Worm (Caenorhabditis elegans) whole organism, late embryonic: ENCODE measurements around the gene sumv-1.

Experiments
- K09A11.1 ChIP-seq: sonication (generic microtip); optimal IDR thresholded peaks from 2 replicates; lab custom pipeline; 2017; ENCODE audit warnings: antibody characterized with exemption, mild to moderate bottlenecking, missing genetic modification characterization, missing compliant biosample characterization; ENCODE audit not compliant: insufficient read depth
- ama-1 ChIP-seq: fragments of 150-350 bp; optimal IDR thresholded peaks from 2 replicates; lab custom pipeline; 2014
- elt-2 ChIP-seq: sonication (generic microtip); optimal IDR thresholded peaks from 2 replicates; lab custom pipeline; 2016; ENCODE audit warnings: missing genetic modification reagents, missing genetic modification characterization, missing compliant biosample characterization
- elt-4 ChIP-seq: sonication (generic microtip); optimal IDR thresholded peaks from 2 replicates; lab custom pipeline; 2016; ENCODE audit warnings: missing genetic modification characterization, missing compliant biosample characterization
- hlh-30 ChIP-seq: sonication (generic microtip); optimal IDR thresholded peaks from 2 replicates; lab custom pipeline; 2017; ENCODE audit warnings: antibody characterized with exemption, missing genetic modification characterization, missing compliant biosample characterization; ENCODE audit not compliant: insufficient read depth
- pag-3 ChIP-seq: sonication (generic microtip); optimal IDR thresholded peaks from 2 replicates; lab custom pipeline; 2016; ENCODE audit warnings: missing compliant biosample characterization, missing genetic modification characterization, borderline replicate concordance
- pat-9 ChIP-seq: fragments of 200-800 bp; sonication (Bioruptor generic); optimal IDR thresholded peaks from 2 replicates; lab custom pipeline; 2018; ENCODE audit warnings: mild to moderate bottlenecking, missing genetic modification characterization, moderate library complexity, missing compliant biosample characterization
- pax-1 ChIP-seq: fragments of 150-350 bp; optimal IDR thresholded peaks from 2 replicates; lab custom pipeline; 2014; ENCODE audit warnings: missing biosample characterization, missing genetic modification characterization
- pha-4 ChIP-seq: fragments of 150-350 bp; optimal IDR thresholded peaks from 2 replicates; lab custom pipeline; 2018; ENCODE audit warnings: missing biosample characterization, missing genetic modification reagents, missing genetic modification characterization
- sox-2 ChIP-seq: fragments of 200-800 bp; sonication (Bioruptor generic); IDR thresholded peaks from 2 replicates; pipeline ENCODE4 v1.3.6; 2022; ENCODE audit warnings: missing genetic modification reagents, missing genetic modification characterization, missing compliant biosample characterization
- sox-4 ChIP-seq: sonication (generic microtip); optimal IDR thresholded peaks from 2 replicates; lab custom pipeline; 2017; ENCODE audit warnings: mild to moderate bottlenecking, missing genetic modification characterization, inconsistent platforms, missing compliant biosample characterization
- unc-86 ChIP-seq: sonication (generic microtip); optimal IDR thresholded peaks from 2 replicates; lab custom pipeline; 2016; ENCODE audit warnings: missing genetic modification characterization, missing compliant biosample characterization

DNA sequence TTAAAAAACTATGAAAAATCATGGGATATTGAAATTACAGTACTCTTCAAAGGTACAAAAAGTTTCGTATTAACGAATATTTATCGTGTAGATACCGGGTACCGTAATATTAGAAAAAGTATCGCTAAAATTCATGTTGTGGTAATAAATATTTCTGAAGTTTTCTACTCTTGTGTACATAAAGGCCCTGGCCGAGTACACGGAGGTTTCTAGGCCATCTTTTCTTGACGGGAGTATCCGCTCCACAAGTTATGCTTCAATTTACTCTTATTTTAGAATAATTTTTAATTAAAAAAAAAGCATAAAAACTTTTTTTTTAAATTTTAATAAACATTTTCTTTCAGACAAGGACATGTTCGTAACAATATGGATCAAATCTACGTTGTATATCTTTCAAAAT lies 20.8 kb downstream of the sumv-1 start:
- TF ChIP-seq hlh-30 (tag; lab: Kevin White, UChicago), result no peak
- no peak for TF ChIP-seq pag-3 (tag; lab: Kevin White, UChicago)
- no peak for TF ChIP-seq elt-2
- TF ChIP-seq sox-2 (GFP tag; lab: Robert Waterston, UW), result no peak
- no peak for TF ChIP-seq unc-86 (tag; lab: Kevin White, UChicago)
- no peak for TF ChIP-seq K09A11.1 (tag; lab: Kevin White, UChicago)
- TF ChIP-seq pax-1 (tag; lab: Kevin White, UChicago), result no peak
- TF ChIP-seq pat-9, result no peak
- TF ChIP-seq pha-4, result no peak
- TF ChIP-seq ama-1 (lab: Kevin White, UChicago), result no peak
- TF ChIP-seq elt-4 (tag; lab: Kevin White, UChicago), result no peak
- no peak for TF ChIP-seq sox-4 (tag; lab: Kevin White, UChicago)
